Worm (Caenorhabditis elegans): ENCODE results near the gene R07E3.7.

The R07E3.7 gene

DNA sequence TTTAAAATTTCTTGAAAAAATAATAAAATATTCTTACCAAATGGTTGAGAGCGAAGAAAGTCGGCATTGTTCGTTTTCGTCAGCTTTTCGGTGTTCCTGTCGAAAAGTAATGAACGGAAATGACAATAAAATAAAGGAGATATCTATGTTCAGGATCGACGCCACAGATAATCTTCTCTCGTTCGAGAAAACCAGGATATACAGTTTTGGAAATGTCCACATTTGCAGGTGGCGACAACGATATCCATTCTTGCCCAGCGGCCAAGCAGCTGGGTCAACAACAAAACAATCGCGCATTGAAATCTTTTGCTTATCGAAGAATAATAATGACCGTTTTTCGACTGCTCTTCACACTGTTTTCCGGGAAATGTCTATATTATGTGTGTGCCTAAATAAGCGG, at the start of gene R07E3.7:
Gene R07E3.7, minus strand, starts transcription at position 101 of the 400 bp plus-strand sequence.
- TF ChIP-seq ztf-23 (GFP tag; IDR thresholded peaks at IDR 0.05): no peak
- TF ChIP-seq flt-1 (GFP tag; IDR thresholded peaks at IDR 0.05): no peak
- no peak for TF ChIP-seq ref-1 (GFP tag; conservative IDR thresholded peaks at IDR 0.05)
- TF ChIP-seq tab-1 (GFP tag; IDR thresholded peaks at IDR 0.05): no peak
- no peak for TF ChIP-seq med-1 (GFP tag; optimal IDR thresholded peaks at IDR 0.05; ENCODE audit: insufficient read depth)
- TF ChIP-seq T22C8.4 (GFP tag; IDR thresholded peaks at IDR 0.05): no peak
- no peak for TF ChIP-seq cog-1 (tag; optimal IDR thresholded peaks at IDR 0.05)
- no peak for TF ChIP-seq ztf-29 (GFP tag; IDR thresholded peaks at IDR 0.05)
- TF ChIP-seq klf-2 (GFP tag; conservative IDR thresholded peaks at IDR 0.05): no peak

DNA sequence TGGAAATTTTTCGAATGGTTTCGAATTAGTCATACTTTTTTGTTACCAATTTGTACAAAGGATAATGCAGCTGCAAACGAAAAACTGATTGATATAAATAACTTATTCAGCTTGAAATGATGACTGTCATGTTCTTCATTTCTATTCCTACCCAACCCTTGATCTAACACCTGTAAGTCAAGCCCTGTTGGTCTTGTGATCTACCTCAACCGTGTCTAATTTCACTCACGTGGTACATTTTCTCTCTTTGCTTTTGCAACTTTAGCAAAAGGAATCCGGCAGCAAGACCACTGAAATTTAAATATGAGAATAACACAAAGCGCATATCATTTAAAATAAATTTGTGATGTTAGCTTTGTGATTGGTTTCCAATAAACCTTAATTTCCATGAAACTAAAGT, 48.5 kb upstream of the R07E3.7 start:
- TF ChIP-seq T22C8.4 (GFP tag; IDR thresholded peaks at IDR 0.05) (no peak), ztf-23 (GFP tag; IDR thresholded peaks at IDR 0.05) (no peak), flt-1 (GFP tag; IDR thresholded peaks at IDR 0.05) (no peak), med-1 (GFP tag; optimal IDR thresholded peaks at IDR 0.05; ENCODE audit: insufficient read depth) (no peak), tab-1 (GFP tag; IDR thresholded peaks at IDR 0.05) (no peak), cog-1 (tag; optimal IDR thresholded peaks at IDR 0.05) (no peak), ref-1 (GFP tag; conservative IDR thresholded peaks at IDR 0.05) (no peak), klf-2 (GFP tag; conservative IDR thresholded peaks at IDR 0.05) (no peak), ztf-29 (GFP tag; IDR thresholded peaks at IDR 0.05) (no peak)

- no peak for TF ChIP-seq med-1 (GFP tag; optimal IDR thresholded peaks at IDR 0.05; ENCODE audit: insufficient read depth)
- TF ChIP-seq flt-1 (GFP tag; IDR thresholded peaks at IDR 0.05): no peak
- no peak for TF ChIP-seq ref-1 (GFP tag; conservative IDR thresholded peaks at IDR 0.05)
- no peak for TF ChIP-seq T22C8.4 (GFP tag; IDR thresholded peaks at IDR 0.05)
Observed at ce11 chrX:10401118-10401517, 45.6 kb upstream of the R07E3.7 start.

DNA sequence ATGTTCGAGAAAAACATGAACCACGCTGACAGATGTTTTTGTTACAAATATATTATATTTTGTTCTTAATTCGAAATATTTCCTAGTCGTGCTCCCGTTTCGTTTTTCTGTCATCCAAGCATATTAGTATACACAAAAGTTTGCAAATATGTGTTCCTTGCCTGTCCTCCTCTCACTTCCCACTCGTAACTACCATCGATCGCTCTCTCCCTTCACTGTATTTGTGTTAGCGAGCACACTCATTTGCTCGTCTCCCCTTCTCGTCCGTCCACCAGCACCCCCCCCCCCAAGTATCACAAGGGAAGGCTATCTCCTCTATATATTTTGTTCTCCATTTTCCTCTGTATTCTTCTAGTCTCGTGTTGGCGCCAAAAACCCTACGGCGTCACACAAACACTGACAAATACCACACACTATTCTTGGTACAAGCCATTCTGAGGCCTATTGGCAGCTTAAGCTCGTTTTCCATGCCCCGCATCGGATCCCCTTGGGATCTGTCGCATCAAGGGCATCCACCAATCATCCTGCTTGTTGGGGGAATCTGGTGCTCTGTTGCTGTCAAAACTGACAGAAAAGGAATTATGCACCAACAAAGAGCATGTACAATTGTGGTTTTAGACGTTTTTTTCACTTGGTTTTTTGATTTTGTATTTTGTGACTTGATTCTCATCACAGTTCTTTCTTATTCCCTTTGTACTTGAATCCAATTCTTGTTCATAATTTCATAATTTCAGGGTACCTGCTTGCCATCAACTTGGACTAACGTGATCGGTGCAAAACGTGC, 41.2 kb upstream of the R07E3.7 start, which contains the start of gene pkn-1:
Gene pkn-1, plus strand, starts transcription at position 734 of the 784 bp plus-strand sequence.
- TF ChIP-seq ztf-29 (GFP tag; IDR thresholded peaks at IDR 0.05) (peak; percentile 63; the same call in 1 of the 2 replicates), cog-1 (tag; optimal IDR thresholded peaks at IDR 0.05) (no peak)

- TF ChIP-seq tab-1 (GFP tag; IDR thresholded peaks at IDR 0.05) (0 out of 2 replicates have a peak, but pooled peaks have one; percentile 9), flt-1 (GFP tag; IDR thresholded peaks at IDR 0.05) (0 out of 2 replicates have a peak, but pooled peaks have one; percentile 22), cog-1 (tag; optimal IDR thresholded peaks at IDR 0.05) (peak; percentile 37), klf-2 (GFP tag; conservative IDR thresholded peaks at IDR 0.05) (no peak)
Observed at ce11 chrX:10395668-10396067, 40.1 kb upstream of the R07E3.7 start.

ce11 chrX:10395177-10395576, 39.6 kb upstream of the R07E3.7 start:
- TF ChIP-seq klf-2 (GFP tag; conservative IDR thresholded peaks at IDR 0.05) (no peak), med-1 (GFP tag; optimal IDR thresholded peaks at IDR 0.05; ENCODE audit: insufficient read depth) (no peak), ref-1 (GFP tag; conservative IDR thresholded peaks at IDR 0.05) (no peak), ztf-29 (GFP tag; IDR thresholded peaks at IDR 0.05) (no peak), ztf-23 (GFP tag; IDR thresholded peaks at IDR 0.05) (no peak), T22C8.4 (GFP tag; IDR thresholded peaks at IDR 0.05) (no peak), cog-1 (tag; optimal IDR thresholded peaks at IDR 0.05) (no peak), flt-1 (GFP tag; IDR thresholded peaks at IDR 0.05) (no peak), tab-1 (GFP tag; IDR thresholded peaks at IDR 0.05) (no peak)

DNA sequence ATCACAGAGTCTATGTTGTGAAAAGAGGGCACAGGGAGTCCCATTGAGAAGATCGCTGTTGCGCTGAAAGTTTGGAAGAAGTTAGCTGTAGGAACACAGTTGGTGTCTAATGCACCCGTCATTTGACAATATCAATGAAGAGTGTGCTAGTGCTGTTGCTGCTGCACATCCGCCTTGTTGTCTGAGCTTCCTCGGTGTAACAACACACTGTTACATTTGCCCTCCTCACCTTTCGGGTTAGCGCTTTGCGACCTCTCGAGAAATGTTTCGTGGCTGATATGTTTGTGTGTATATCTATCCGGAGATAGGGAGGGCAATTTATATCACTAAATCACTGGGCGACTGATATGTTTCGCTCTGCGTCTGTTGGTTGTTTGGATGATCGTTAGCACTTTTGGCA, 38.7 kb upstream of the R07E3.7 start:
- TF ChIP-seq klf-2 (GFP tag; conservative IDR thresholded peaks at IDR 0.05) (no peak), T22C8.4 (GFP tag; IDR thresholded peaks at IDR 0.05) (no peak), med-1 (GFP tag; optimal IDR thresholded peaks at IDR 0.05; ENCODE audit: insufficient read depth) (no peak), ref-1 (GFP tag; conservative IDR thresholded peaks at IDR 0.05) (no peak), cog-1 (tag; optimal IDR thresholded peaks at IDR 0.05) (peak; percentile 36)

ce11 chrX:10393362-10393761, 37.8 kb upstream of the R07E3.7 start:
- TF ChIP-seq cog-1 (tag; optimal IDR thresholded peaks at IDR 0.05) (no peak), ztf-23 (GFP tag; IDR thresholded peaks at IDR 0.05) (no peak), flt-1 (GFP tag; IDR thresholded peaks at IDR 0.05) (no peak), klf-2 (GFP tag; conservative IDR thresholded peaks at IDR 0.05) (no peak), tab-1 (GFP tag; IDR thresholded peaks at IDR 0.05) (no peak), ztf-29 (GFP tag; IDR thresholded peaks at IDR 0.05) (no peak), ref-1 (GFP tag; conservative IDR thresholded peaks at IDR 0.05) (no peak), med-1 (GFP tag; optimal IDR thresholded peaks at IDR 0.05; ENCODE audit: insufficient read depth) (no peak), T22C8.4 (GFP tag; IDR thresholded peaks at IDR 0.05) (no peak)

- no peak for TF ChIP-seq med-1 (GFP tag; optimal IDR thresholded peaks at IDR 0.05; ENCODE audit: insufficient read depth)
- no peak for TF ChIP-seq ztf-29 (GFP tag; IDR thresholded peaks at IDR 0.05)
- no peak for TF ChIP-seq tab-1 (GFP tag; IDR thresholded peaks at IDR 0.05)
- no peak for TF ChIP-seq flt-1 (GFP tag; IDR thresholded peaks at IDR 0.05)
- no peak for TF ChIP-seq ztf-23 (GFP tag; IDR thresholded peaks at IDR 0.05)
- TF ChIP-seq klf-2 (GFP tag; conservative IDR thresholded peaks at IDR 0.05): no peak
Observed at ce11 chrX:10392792-10393191, 37.2 kb upstream of the R07E3.7 start.

DNA sequence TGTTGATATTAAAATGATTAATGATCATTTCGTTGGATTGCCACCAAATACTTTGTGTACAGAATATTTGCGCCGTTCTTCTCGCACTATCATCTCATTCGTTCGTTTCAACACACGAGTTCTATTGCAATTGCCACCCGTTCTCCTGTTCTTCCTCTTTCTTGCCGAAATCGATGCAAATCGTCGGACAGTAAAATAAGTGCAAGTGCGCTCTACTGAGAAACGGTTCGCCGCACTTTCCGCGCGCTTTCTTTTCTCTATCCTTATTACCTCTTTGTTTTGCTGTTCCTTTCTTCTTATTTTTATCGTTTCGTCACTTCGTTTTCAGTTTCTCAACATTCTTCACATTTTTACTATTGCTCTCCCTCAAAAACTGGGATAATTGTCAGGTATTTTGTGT, 35.6 kb upstream of the R07E3.7 start:
- TF ChIP-seq ref-1 (GFP tag; conservative IDR thresholded peaks at IDR 0.05) (no peak), cog-1 (tag; optimal IDR thresholded peaks at IDR 0.05) (peak; percentile 10)
